Fruit fly (Drosophila melanogaster) whole organism: ENCODE results near the gene CG31886.

Experiments used
- CG8478 ChIP-seq: fragments of >200 bp; optimal IDR thresholded peaks from 2 replicates; lab custom pipeline; 2018; ENCODE audit warnings: inconsistent platforms
- Dll ChIP-seq: fragments of >200 bp; optimal IDR thresholded peaks from 2 replicates; lab custom pipeline; 2017
- EcR ChIP-seq, 2 experiments: fragments of >200 bp; optimal IDR thresholded peaks; 2 replicates each; lab custom pipeline; 2017; ENCODE audit warnings: missing biosample characterization in 2 of 2, missing genetic modification characterization in 2 of 2, missing genetic modification reagents in 2 of 2
- psq ChIP-seq: fragments of >200 bp; optimal IDR thresholded peaks from 2 replicates; lab custom pipeline; 2017

DNA sequence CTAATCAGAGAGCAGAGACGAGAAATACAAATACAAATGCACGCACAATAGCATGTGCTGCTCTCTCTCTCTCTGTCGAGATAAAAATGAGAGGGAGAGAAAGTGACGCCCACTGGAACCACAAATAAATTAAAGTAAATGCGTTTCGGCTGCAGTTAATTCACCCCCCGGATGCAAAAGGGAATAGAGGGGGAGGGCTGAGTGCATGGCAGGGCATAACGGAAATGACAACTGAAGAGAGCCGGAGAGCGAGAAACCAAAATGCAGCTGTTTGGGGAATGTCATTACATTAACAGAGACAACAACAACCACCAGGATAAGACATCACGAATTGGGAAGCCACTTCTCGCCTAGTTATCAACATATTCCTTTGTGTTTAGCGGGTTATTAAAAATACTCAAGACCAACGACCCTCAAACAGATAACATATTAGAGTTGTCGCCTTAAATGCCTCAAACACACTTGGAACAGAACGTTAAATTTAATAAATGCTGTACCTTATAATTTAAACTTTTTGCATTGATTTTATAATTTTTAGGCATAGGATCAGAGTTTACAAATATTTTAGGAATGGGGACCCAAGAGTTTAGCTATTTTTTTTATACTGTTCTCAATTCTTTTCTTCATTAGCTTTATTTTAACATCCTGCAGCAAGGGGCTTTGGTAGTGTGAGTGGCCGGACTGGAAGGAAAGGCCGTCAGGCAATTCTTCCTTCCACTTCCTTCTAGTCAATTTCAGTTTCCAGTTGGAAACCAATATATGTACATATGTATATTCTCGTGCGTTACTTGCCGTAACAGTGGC lies 8.7 kb downstream of the CG31886 start:
- TF ChIP-seq psq (lab: Kevin White, UChicago): no peak
- no peak for TF ChIP-seq Dll
- TF ChIP-seq EcR (GFP tag; optimal IDR thresholded peaks at IDR 0.05; lab: Kevin White, UChicago): no peak
- no peak for TF ChIP-seq CG8478
